Fruit fly (Drosophila melanogaster): Measurements from ENCODE around the gene CG32104.

Gene CG32104

DNA sequence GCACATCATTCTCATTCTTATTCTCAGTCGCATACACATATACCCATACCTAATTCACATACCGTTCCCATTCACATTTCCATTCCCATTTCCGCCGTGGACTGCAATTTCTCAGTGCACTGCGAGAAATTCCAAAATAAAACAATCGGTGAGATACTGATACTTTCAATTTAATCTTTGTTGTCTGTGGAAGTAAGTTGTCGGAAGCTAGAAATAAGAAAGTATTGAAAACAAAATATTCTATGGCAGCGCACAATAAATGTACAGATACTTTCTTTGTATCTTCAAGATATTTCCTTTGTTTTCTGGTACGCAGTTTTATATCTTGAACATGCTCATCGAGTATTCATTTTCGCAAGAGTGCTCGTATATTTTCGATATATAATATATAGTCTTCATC is 11.2 kb downstream of the CG32104 start (continued):
- TF ChIP-seq CG34406 (GFP tag; optimal IDR thresholded peaks at IDR 0.05) (peak; percentile 53), vri (GFP tag; optimal IDR thresholded peaks at IDR 0.05) (no peak), eg (GFP tag; IDR thresholded peaks at IDR 0.05) (no peak), fd85E (GFP tag; optimal IDR thresholded peaks at IDR 0.05) (no peak), CG11902 (GFP tag; optimal IDR thresholded peaks at IDR 0.05) (no peak), Hr39 (GFP tag; optimal IDR thresholded peaks at IDR 0.05) (peak; percentile 34), CG10631 (GFP tag; optimal IDR thresholded peaks at IDR 0.05) (no peak), CG6276 (GFP tag; optimal IDR thresholded peaks at IDR 0.05) (no peak)

DNA sequence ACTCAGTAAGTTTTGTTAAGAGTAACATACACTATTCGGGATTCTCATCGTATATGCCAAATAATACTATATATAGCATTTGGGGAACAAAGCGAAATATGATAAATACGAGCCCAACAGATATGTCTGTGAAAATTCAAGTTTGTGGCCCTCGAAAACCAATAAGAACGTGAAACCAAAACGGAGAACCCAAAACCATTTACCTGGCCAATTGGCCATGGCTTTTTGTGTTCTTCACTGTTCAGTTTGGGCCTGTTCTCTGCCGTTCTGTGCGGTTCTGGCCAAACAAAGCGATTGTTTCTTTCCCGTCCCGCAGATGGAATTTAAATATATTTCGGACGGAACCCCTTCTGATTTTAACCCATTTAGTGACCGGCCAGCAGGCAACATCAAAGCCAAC is 12.1 kb downstream of the CG32104 start:
- TF ChIP-seq Sox15 (GFP tag; optimal IDR thresholded peaks at IDR 0.05) (no peak), CG11902 (GFP tag; optimal IDR thresholded peaks at IDR 0.05) (no peak), CG4318 (GFP tag; optimal IDR thresholded peaks at IDR 0.05) (no peak), CG11762 (GFP tag; optimal IDR thresholded peaks at IDR 0.05; ENCODE audit: insufficient read depth) (no peak), net (GFP tag; optimal IDR thresholded peaks at IDR 0.05) (no peak), CG6808 (GFP tag; optimal IDR thresholded peaks at IDR 0.05) (no peak), achi (GFP tag; optimal IDR thresholded peaks at IDR 0.05) (no peak), lz (GFP tag; optimal IDR thresholded peaks at IDR 0.05) (no peak), fkh (GFP tag; optimal IDR thresholded peaks at IDR 0.05) (no peak), Met (GFP tag; optimal IDR thresholded peaks at IDR 0.05) (no peak), Eip75B (GFP tag; optimal IDR thresholded peaks at IDR 0.05) (no peak), spab (GFP tag; optimal IDR thresholded peaks at IDR 0.05) (no peak), Sox14 (GFP tag; optimal IDR thresholded peaks at IDR 0.05) (no peak), CG34406 (GFP tag; optimal IDR thresholded peaks at IDR 0.05) (no peak), CG15336 (GFP tag; IDR thresholded peaks at IDR 0.05) (no peak), topi (GFP tag; optimal IDR thresholded peaks at IDR 0.05) (no peak), ss (GFP tag; optimal IDR thresholded peaks at IDR 0.05) (no peak)

DNA sequence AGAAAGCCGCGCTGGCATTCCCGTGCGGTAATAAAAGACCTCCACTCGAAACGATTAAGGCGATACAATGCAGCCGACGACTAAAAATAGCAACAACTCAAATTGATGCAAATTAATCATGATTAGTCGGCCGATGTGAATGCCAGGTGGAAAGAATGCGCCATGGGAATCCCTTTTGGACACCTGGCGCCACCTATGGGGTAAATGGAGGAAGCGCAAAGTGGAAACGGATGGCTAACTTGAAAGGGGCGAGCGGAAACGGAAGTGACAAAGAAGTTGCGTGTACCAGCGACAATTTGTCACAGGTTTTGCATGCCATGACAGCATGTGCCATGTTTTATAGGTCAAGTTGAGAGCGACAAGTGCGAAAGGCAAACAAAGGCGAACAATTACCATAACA is 18.5 kb downstream of the CG32104 start:
- TF ChIP-seq fd59A (GFP tag; optimal IDR thresholded peaks at IDR 0.05), result no peak
- TF ChIP-seq spab (GFP tag; optimal IDR thresholded peaks at IDR 0.05), result no peak
- TF ChIP-seq CG3032 (tag; optimal IDR thresholded peaks at IDR 0.05), result no peak
- no peak for TF ChIP-seq dac (GFP tag; optimal IDR thresholded peaks at IDR 0.05)

DNA sequence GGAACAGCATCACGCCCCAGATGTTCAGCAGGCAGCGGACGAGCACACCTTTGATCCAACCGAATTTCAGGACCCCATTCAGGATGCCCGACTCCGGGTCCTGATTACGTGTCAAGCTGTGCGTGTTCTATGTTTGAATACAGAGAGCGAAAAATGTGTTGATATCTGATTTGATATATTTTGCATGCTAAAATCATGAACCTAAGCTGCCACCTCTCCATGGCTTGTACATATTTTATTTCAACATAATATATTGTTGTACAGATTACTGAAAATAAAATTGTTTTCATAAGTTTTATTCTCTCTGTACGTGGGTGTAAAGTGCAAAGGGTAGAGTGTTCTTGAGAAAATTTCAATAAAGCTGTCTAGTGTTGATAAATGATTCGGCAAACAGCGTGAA is 24.7 kb downstream of the CG32104 start:
- TF ChIP-seq cyc (GFP tag; optimal IDR thresholded peaks at IDR 0.05) (no peak), Eip93F (GFP tag; optimal IDR thresholded peaks at IDR 0.05) (no peak), svp (GFP tag) (peak; percentile 5), CG6163 (GFP tag; IDR thresholded peaks at IDR 0.05) (0 out of 3 replicates have a peak, but pooled peaks have one; percentile 15), achi (GFP tag; optimal IDR thresholded peaks at IDR 0.05) (no peak), CG1621 (tag; optimal IDR thresholded peaks at IDR 0.05) (no peak), Sox15 (GFP tag; optimal IDR thresholded peaks at IDR 0.05) (no peak), CG31627 (GFP tag; optimal IDR thresholded peaks at IDR 0.05) (no peak)

DNA sequence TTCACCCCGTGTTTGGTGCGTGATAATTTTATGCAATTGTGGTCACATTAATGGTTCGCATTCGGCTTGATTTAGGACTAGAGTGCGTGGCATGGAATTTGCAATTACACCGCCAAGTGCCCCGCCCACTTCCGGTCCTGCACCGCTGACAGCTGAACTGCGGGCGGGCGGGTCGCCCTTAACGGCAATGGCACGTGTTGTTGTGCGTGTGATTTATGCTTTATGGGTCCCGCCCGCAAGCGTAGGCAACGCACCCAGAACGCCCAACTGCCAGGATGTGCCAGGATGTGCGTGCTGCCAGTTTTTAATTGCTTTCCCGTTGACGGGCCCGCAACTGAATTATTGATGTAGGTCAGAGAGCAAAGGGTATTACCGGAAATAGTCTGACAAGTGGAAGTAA is 35.4 kb downstream of the CG32104 start:
- TF ChIP-seq eg (GFP tag; IDR thresholded peaks at IDR 0.05) (no peak), net (GFP tag; optimal IDR thresholded peaks at IDR 0.05) (no peak), CG6276 (GFP tag; optimal IDR thresholded peaks at IDR 0.05) (no peak)

DNA sequence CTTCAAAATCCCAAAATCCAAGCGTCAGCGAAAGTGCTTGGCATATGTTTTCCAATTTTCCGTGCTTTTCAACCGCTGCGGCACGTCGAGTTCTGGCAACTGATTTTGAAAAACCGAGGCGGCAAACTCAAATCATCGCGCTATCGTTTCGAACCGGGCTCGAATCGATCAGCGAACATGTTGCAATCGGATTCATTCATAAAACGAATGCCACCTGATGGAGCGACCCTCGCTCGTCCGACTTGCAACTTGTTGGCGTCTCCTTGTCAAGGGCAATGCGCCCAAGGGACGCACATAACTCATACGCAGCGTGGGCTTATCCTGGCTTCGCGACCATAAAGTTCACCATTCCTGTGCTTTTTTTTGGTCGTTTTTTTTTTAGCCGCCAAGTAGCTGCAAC is 47.7 kb downstream of the CG32104 start, which contains the start of gene CrzR:
CrzR (minus strand) TSS at position 105 of the 400 bp plus-strand sequence.
- TF ChIP-seq CG34406 (GFP tag; optimal IDR thresholded peaks at IDR 0.05), result no peak
- no peak for TF ChIP-seq CG16779 (tag; optimal IDR thresholded peaks at IDR 0.05)
- TF ChIP-seq Hr38 (GFP tag; optimal IDR thresholded peaks at IDR 0.05), result no peak

All from whole organism, prepupa.